Fruit fly (Drosophila melanogaster) whole organism, prepupa: ENCODE data around the gene CG15012.

ENCODE experiments used
- Blimp-1 ChIP-seq: fragments of 200-800 bp; sonication (Bioruptor generic); optimal IDR thresholded peaks from 3 replicates; lab custom pipeline; 2017; ENCODE audit warnings: missing biosample characterization, missing genetic modification characterization, mild to moderate bottlenecking, moderate library complexity, missing genetic modification reagents
- CG10631 ChIP-seq: fragments of 200-800 bp; sonication (Bioruptor generic); optimal IDR thresholded peaks from 2 replicates; lab custom pipeline; 2016; ENCODE audit warnings: missing biosample characterization, missing genetic modification characterization
- CG10669 ChIP-seq: fragments of 200-800 bp; sonication (Bioruptor generic); optimal IDR thresholded peaks from 3 replicates; lab custom pipeline; 2018; ENCODE audit warnings: missing biosample characterization, mild to moderate bottlenecking, missing genetic modification characterization, moderate library complexity
- CG11294 ChIP-seq: fragments of 200-800 bp; sonication (Bioruptor generic); IDR thresholded peaks from 2 replicates; pipeline ENCODE4 v1.3.6; 2022; ENCODE audit warnings: missing biosample characterization, missing genetic modification characterization
- CG11762 ChIP-seq: fragments of 200-800 bp; sonication (Bioruptor generic); optimal IDR thresholded peaks from 3 replicates; lab custom pipeline; 2016; ENCODE audit warnings: missing biosample characterization, missing genetic modification characterization; ENCODE audit not compliant: insufficient read depth
- CG11902 ChIP-seq: fragments of 200-800 bp; sonication (Bioruptor generic); optimal IDR thresholded peaks from 3 replicates; lab custom pipeline; 2016; ENCODE audit warnings: missing biosample characterization, missing genetic modification characterization
- CG15336 ChIP-seq: fragments of 200-800 bp; sonication (Bioruptor generic); IDR thresholded peaks from 2 replicates; pipeline ENCODE4 v1.3.6; 2022; ENCODE audit warnings: missing biosample characterization, missing genetic modification characterization
- CG16779 ChIP-seq: fragments of 200-800 bp; sonication (Bioruptor generic); optimal IDR thresholded peaks from 3 replicates; lab custom pipeline; 2017; ENCODE audit warnings: missing biosample characterization, mild to moderate bottlenecking, missing genetic modification characterization
- CG3032 ChIP-seq: fragments of 200-800 bp; optimal IDR thresholded peaks from 2 replicates; lab custom pipeline; 2019; ENCODE audit warnings: missing biosample characterization, mild to moderate bottlenecking, missing genetic modification characterization, moderate library complexity
- CG31627 ChIP-seq: fragments of 200-800 bp; sonication (Bioruptor generic); optimal IDR thresholded peaks from 3 replicates; lab custom pipeline; 2016; ENCODE audit warnings: missing biosample characterization, missing genetic modification characterization
- CG34406 ChIP-seq: fragments of 200-800 bp; sonication (Bioruptor generic); optimal IDR thresholded peaks from 3 replicates; lab custom pipeline; 2016; ENCODE audit warnings: missing biosample characterization, missing genetic modification characterization
- CG3919 ChIP-seq: fragments of 200-800 bp; sonication (Bioruptor generic); optimal IDR thresholded peaks from 3 replicates; lab custom pipeline; 2016; ENCODE audit warnings: missing biosample characterization, missing genetic modification characterization
- CG4318 ChIP-seq: fragments of 200-800 bp; sonication (Bioruptor generic); optimal IDR thresholded peaks from 3 replicates; lab custom pipeline; 2017; ENCODE audit warnings: missing biosample characterization, mild to moderate bottlenecking, missing genetic modification characterization
- CG6163 ChIP-seq: fragments of 200-800 bp; sonication (Bioruptor generic); IDR thresholded peaks from 3 replicates; pipeline ENCODE4 v1.3.6; 2022; ENCODE audit warnings: missing biosample characterization, missing genetic modification characterization
- CG6276 ChIP-seq: fragments of 200-800 bp; sonication (Bioruptor generic); optimal IDR thresholded peaks from 2 replicates; lab custom pipeline; 2017; ENCODE audit warnings: missing biosample characterization, mild to moderate bottlenecking, missing genetic modification characterization
- CG6792 ChIP-seq: fragments of 200-800 bp; sonication (Bioruptor generic); optimal IDR thresholded peaks from 3 replicates; lab custom pipeline; 2016; ENCODE audit warnings: missing biosample characterization, missing genetic modification characterization
- CG6854 ChIP-seq: fragments of 200-800 bp; sonication (Bioruptor generic); optimal IDR thresholded peaks from 2 replicates; lab custom pipeline; 2017; ENCODE audit warnings: missing biosample characterization, mild to moderate bottlenecking, missing genetic modification characterization
- CG7368 ChIP-seq: fragments of 200-800 bp; sonication (Bioruptor generic); optimal IDR thresholded peaks from 3 replicates; lab custom pipeline; 2016; ENCODE audit warnings: missing biosample characterization, missing genetic modification characterization
- CG8119 ChIP-seq: fragments of 200-800 bp; sonication (Bioruptor generic); IDR thresholded peaks from 3 replicates; pipeline ENCODE4 v1.3.6; 2022; ENCODE audit warnings: missing biosample characterization, missing genetic modification characterization
- CG8632 ChIP-seq: fragments of 200-800 bp; sonication (Bioruptor generic); optimal IDR thresholded peaks from 3 replicates; lab custom pipeline; 2016; ENCODE audit warnings: missing biosample characterization, missing genetic modification characterization
- CG9139 ChIP-seq: fragments of 200-800 bp; sonication (Bioruptor generic); optimal IDR thresholded peaks from 3 replicates; lab custom pipeline; 2017; ENCODE audit warnings: missing biosample characterization, mild to moderate bottlenecking, missing genetic modification characterization
- Eip75B ChIP-seq: fragments of 200-800 bp; sonication (Bioruptor generic); optimal IDR thresholded peaks from 3 replicates; lab custom pipeline; 2016; ENCODE audit warnings: missing biosample characterization, missing genetic modification characterization
- Eip93F ChIP-seq: fragments of 200-800 bp; sonication (Bioruptor generic); optimal IDR thresholded peaks from 2 replicates; lab custom pipeline; 2016; ENCODE audit warnings: missing biosample characterization, mild to moderate bottlenecking, missing genetic modification characterization
- Ets21C ChIP-seq: fragments of 200-800 bp; sonication (Bioruptor generic); optimal IDR thresholded peaks from 3 replicates; lab custom pipeline; 2016; ENCODE audit warnings: missing biosample characterization, missing genetic modification characterization
- Ets96B ChIP-seq: fragments of 200-800 bp; optimal IDR thresholded peaks from 2 replicates; lab custom pipeline; 2019; ENCODE audit warnings: missing biosample characterization, mild to moderate bottlenecking, missing genetic modification characterization, moderate library complexity
- Gug ChIP-seq: fragments of 200-800 bp; sonication (Bioruptor generic); IDR thresholded peaks from 2 replicates; pipeline ENCODE4 v1.3.6; 2022; ENCODE audit warnings: missing biosample characterization, missing genetic modification characterization
- Hr38 ChIP-seq: sonication (Bioruptor generic); optimal IDR thresholded peaks from 2 replicates; lab custom pipeline; 2016; ENCODE audit warnings: missing biosample characterization, missing genetic modification characterization
- Hr39 ChIP-seq: fragments of 200-800 bp; sonication (Bioruptor generic); optimal IDR thresholded peaks from 2 replicates; lab custom pipeline; 2016; ENCODE audit warnings: missing biosample characterization, missing genetic modification characterization
- Met ChIP-seq: fragments of 200-800 bp; sonication (Bioruptor generic); optimal IDR thresholded peaks from 3 replicates; lab custom pipeline; 2016; ENCODE audit warnings: missing biosample characterization, missing genetic modification characterization
- OdsH ChIP-seq: fragments of 200-800 bp; sonication (Bioruptor generic); optimal IDR thresholded peaks from 3 replicates; lab custom pipeline; 2016; ENCODE audit warnings: missing biosample characterization, missing genetic modification characterization
- Smox ChIP-seq: fragments of 200-800 bp; sonication (Bioruptor generic); optimal IDR thresholded peaks from 3 replicates; lab custom pipeline; 2016; ENCODE audit warnings: missing biosample characterization, missing genetic modification characterization
- Sox14 ChIP-seq: fragments of 200-800 bp; sonication (Bioruptor generic); optimal IDR thresholded peaks from 3 replicates; lab custom pipeline; 2016; ENCODE audit warnings: missing biosample characterization, missing genetic modification characterization
- achi ChIP-seq: fragments of 200-800 bp; sonication (Bioruptor generic); optimal IDR thresholded peaks from 3 replicates; lab custom pipeline; 2016; ENCODE audit warnings: missing biosample characterization, missing genetic modification characterization
- acj6 ChIP-seq: fragments of 200-800 bp; sonication (Bioruptor generic); optimal IDR thresholded peaks from 3 replicates; lab custom pipeline; 2016; ENCODE audit warnings: missing biosample characterization, missing genetic modification characterization
- cyc ChIP-seq: fragments of 200-800 bp; sonication (Bioruptor generic); optimal IDR thresholded peaks from 3 replicates; lab custom pipeline; 2016; ENCODE audit warnings: missing biosample characterization, missing genetic modification characterization
- dac ChIP-seq: fragments of 200-800 bp; sonication (Bioruptor generic); optimal IDR thresholded peaks from 2 replicates; lab custom pipeline; 2017; ENCODE audit warnings: missing biosample characterization, mild to moderate bottlenecking, missing genetic modification characterization
- dsx ChIP-seq: fragments of 200-800 bp; optimal IDR thresholded peaks from 3 replicates; lab custom pipeline; 2019; ENCODE audit warnings: missing biosample characterization, mild to moderate bottlenecking, missing genetic modification characterization, moderate library complexity; ENCODE audit not compliant: poor library complexity, severe bottlenecking
- eg ChIP-seq: fragments of 200-800 bp; sonication (Bioruptor generic); IDR thresholded peaks from 3 replicates; pipeline ENCODE4 v1.3.6; 2022; ENCODE audit warnings: missing biosample characterization, missing genetic modification characterization
- esn ChIP-seq: fragments of 200-800 bp; sonication (Bioruptor generic); optimal IDR thresholded peaks from 2 replicates; lab custom pipeline; 2016; ENCODE audit warnings: missing biosample characterization, mild to moderate bottlenecking, missing genetic modification characterization, moderate library complexity
- fd59A ChIP-seq: fragments of 200-800 bp; sonication (Bioruptor generic); optimal IDR thresholded peaks from 2 replicates; lab custom pipeline; 2017; ENCODE audit warnings: missing biosample characterization, mild to moderate bottlenecking, missing genetic modification characterization, missing genetic modification reagents
- fd85E ChIP-seq: fragments of 200-800 bp; sonication (Bioruptor generic); optimal IDR thresholded peaks from 3 replicates; lab custom pipeline; 2016; ENCODE audit warnings: missing biosample characterization, missing genetic modification characterization
- fkh ChIP-seq: fragments of 200-800 bp; sonication (Bioruptor generic); optimal IDR thresholded peaks from 3 replicates; lab custom pipeline; 2017; ENCODE audit warnings: missing biosample characterization, mild to moderate bottlenecking, missing genetic modification characterization, moderate library complexity
- net ChIP-seq: fragments of 200-800 bp; sonication (Bioruptor generic); optimal IDR thresholded peaks from 3 replicates; lab custom pipeline; 2016; ENCODE audit warnings: missing biosample characterization, missing genetic modification characterization
- salr ChIP-seq, 2 experiments: fragments of 200-800 bp; sonication (Bioruptor generic); optimal IDR thresholded peaks; 3 replicates each; lab custom pipeline; 2016 to 2018; ENCODE audit warnings: missing biosample characterization in 2 of 2, missing genetic modification characterization in 2 of 2, mild to moderate bottlenecking in 1 of 2
- spab ChIP-seq: fragments of 200-800 bp; sonication (Bioruptor generic); optimal IDR thresholded peaks from 2 replicates; lab custom pipeline; 2017; ENCODE audit warnings: missing biosample characterization, mild to moderate bottlenecking, missing genetic modification characterization, missing genetic modification reagents
- ss ChIP-seq, 2 experiments: fragments of 200-800 bp; sonication (Bioruptor generic); optimal IDR thresholded peaks; 2 replicates in 1 of 2; 3 replicates in 1 of 2; lab custom pipeline; 2017 to 2018; ENCODE audit warnings: mild to moderate bottlenecking in 2 of 2, missing biosample characterization in 2 of 2, missing genetic modification characterization in 2 of 2, moderate library complexity in 1 of 2
- topi ChIP-seq: fragments of 200-800 bp; sonication (Bioruptor generic); optimal IDR thresholded peaks from 3 replicates; lab custom pipeline; 2016; ENCODE audit warnings: missing biosample characterization, missing genetic modification characterization

The CG15012 gene

dm6 chr3L:4272167-4272773 lies 19.8 kb downstream of the CG15012 start:
- peak; percentile 81 for TF ChIP-seq fkh (GFP tag; lab: Kevin White, UChicago)
- TF ChIP-seq CG3032 = no peak

DNA sequence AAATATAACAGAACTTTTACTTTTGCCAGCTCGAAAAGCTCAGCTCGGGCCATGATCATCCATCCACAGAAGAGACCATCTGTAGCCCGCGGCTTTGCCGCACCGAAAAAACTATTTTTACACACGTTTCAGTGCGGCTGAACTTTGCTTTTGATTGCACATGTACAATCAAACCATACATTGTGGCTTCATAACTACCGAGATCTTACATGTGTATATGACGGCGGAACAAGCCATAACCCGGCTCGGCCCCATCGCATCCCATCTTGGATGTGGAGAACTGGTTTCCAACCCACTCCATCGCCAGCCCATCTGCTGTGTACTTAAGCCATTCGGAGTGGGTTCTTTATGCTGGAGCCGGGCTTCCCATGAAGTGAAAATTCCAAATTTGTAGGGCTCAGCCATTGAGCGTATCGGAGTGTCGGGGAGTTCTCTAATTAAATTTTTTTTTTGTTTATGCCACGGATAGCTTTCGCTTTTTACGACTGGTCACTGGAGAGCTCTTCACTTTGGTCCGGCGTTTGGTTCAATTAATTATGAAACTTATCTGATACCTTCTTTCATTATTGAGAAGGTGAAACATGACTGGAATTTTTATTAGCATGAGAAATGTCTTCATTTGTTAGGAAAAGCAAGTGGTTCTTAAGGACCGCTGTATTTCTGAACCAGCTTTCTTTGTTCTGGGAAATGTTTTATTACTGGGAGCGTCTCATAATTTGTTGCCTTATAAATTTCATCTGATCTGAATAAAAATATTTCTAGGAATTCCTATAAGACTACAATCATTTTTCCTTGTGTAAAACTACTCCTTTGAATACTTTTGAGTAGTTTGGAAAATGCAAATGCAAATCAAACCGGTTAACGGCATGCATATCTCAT lies 20.9 kb downstream of the CG15012 start:
- TF ChIP-seq CG11762 (GFP tag; lab: Kevin White, UChicago) = no peak
- TF ChIP-seq CG10631 (GFP tag; lab: Kevin White, UChicago) = peak; percentile 37
- TF ChIP-seq CG4318 = no peak
- no peak for TF ChIP-seq salr (GFP tag; optimal IDR thresholded peaks at IDR 0.05; lab: Kevin White, UChicago)
- no peak for TF ChIP-seq fd85E (GFP tag; lab: Kevin White, UChicago)
- TF ChIP-seq acj6 (GFP tag; lab: Kevin White, UChicago) = no peak
- TF ChIP-seq Sox14 (GFP tag; lab: Kevin White, UChicago) = peak; percentile 48
- TF ChIP-seq fkh (GFP tag; lab: Kevin White, UChicago) = no peak
- no peak for TF ChIP-seq CG16779 (tag; lab: Kevin White, UChicago)
- no peak for TF ChIP-seq Hr39 (GFP tag; lab: Kevin White, UChicago)
- 0 out of 3 replicates have a peak, but pooled peaks have one; percentile 21 for TF ChIP-seq CG6163 (GFP tag; lab: Robert Waterston, UW)
- no peak for TF ChIP-seq CG6276
- peak; percentile 13 for TF ChIP-seq spab (GFP tag; lab: Kevin White, UChicago)
- peak in 1 of 2 experiments; percentile 3 for TF ChIP-seq ss (GFP tag; optimal IDR thresholded peaks at IDR 0.05; lab: Kevin White, UChicago)
- no peak for TF ChIP-seq achi
- peak; percentile 28; the same call in 1 of the 2 replicates for TF ChIP-seq CG15336 (GFP tag; lab: Robert Waterston, UW)
- TF ChIP-seq Eip93F (GFP tag; lab: Kevin White, UChicago) = no peak
- no peak for TF ChIP-seq net (GFP tag; lab: Kevin White, UChicago)
- peak; percentile 45; the same call in 2 of the 3 replicates for TF ChIP-seq CG8119 (GFP tag; lab: Robert Waterston, UW)
- TF ChIP-seq Gug (GFP tag; lab: Robert Waterston, UW) = no peak
- no peak for TF ChIP-seq Hr38 (GFP tag; lab: Kevin White, UChicago)
- TF ChIP-seq CG34406 (GFP tag; lab: Kevin White, UChicago) = no peak
- TF ChIP-seq dac (GFP tag; lab: Kevin White, UChicago) = no peak
- no peak for TF ChIP-seq CG10669
- no peak for TF ChIP-seq topi (GFP tag; lab: Kevin White, UChicago)
- TF ChIP-seq Blimp-1 (GFP tag; lab: Kevin White, UChicago) = no peak
- no peak for TF ChIP-seq CG11902 (GFP tag; lab: Kevin White, UChicago)
- TF ChIP-seq cyc (GFP tag; lab: Kevin White, UChicago) = no peak
- 0 out of 3 replicates have a peak, but pooled peaks have one; percentile 28 for TF ChIP-seq eg
- no peak for TF ChIP-seq CG9139 (GFP tag; lab: Kevin White, UChicago)
- TF ChIP-seq OdsH = no peak
- TF ChIP-seq Ets96B (tag; lab: Kevin White, UChicago) = no peak
- TF ChIP-seq CG8632 (GFP tag; lab: Kevin White, UChicago) = no peak
- no peak for TF ChIP-seq CG7368
- TF ChIP-seq fd59A (GFP tag; lab: Kevin White, UChicago) = no peak
- no peak for TF ChIP-seq Eip75B (GFP tag; lab: Kevin White, UChicago)
- no peak for TF ChIP-seq CG6792 (GFP tag; lab: Kevin White, UChicago)
- TF ChIP-seq CG6854 (GFP tag; lab: Kevin White, UChicago) = no peak
- peak; percentile 46 for TF ChIP-seq CG3919 (GFP tag; lab: Kevin White, UChicago)
- no peak for TF ChIP-seq Met (GFP tag; lab: Kevin White, UChicago)
- TF ChIP-seq Ets21C (GFP tag; lab: Kevin White, UChicago) = no peak
- TF ChIP-seq CG31627 (GFP tag; lab: Kevin White, UChicago) = no peak
- TF ChIP-seq Smox (GFP tag; lab: Kevin White, UChicago) = no peak
- no peak for TF ChIP-seq esn (GFP tag; lab: Kevin White, UChicago)
- no peak for TF ChIP-seq CG11294 (GFP tag; lab: Robert Waterston, UW)
- TF ChIP-seq dsx (GFP tag; lab: Kevin White, UChicago) = peak; percentile 96
